Worm (Caenorhabditis elegans) whole organism, young adult: Measurements from ENCODE around the gene ugt-62.

Experiments
- B0019.2 ChIP-seq: fragments of 200-800 bp; sonication (Bioruptor generic); conservative IDR thresholded peaks from 2 replicates; pipeline ENCODE4 v1.3.6; 2022; ENCODE audit warnings: missing genetic modification reagents, missing genetic modification characterization, missing compliant biosample characterization
- B0035.1 ChIP-seq: sonication (generic microtip); optimal IDR thresholded peaks from 2 replicates; lab custom pipeline; 2016; ENCODE audit warnings: missing genetic modification characterization, mild to moderate bottlenecking, missing compliant biosample characterization, missing genotype, missing genetic modification reagents
- B0261.1 ChIP-seq: sonication (generic microtip); optimal IDR thresholded peaks from 2 replicates; lab custom pipeline; 2016; ENCODE audit warnings: mild to moderate bottlenecking, missing genetic modification characterization, moderate library complexity, missing compliant biosample characterization
- D2030.7 ChIP-seq: fragments of 200-800 bp; sonication (Bioruptor generic); IDR thresholded peaks from 2 replicates; pipeline ENCODE4 v1.3.6; 2022; ENCODE audit warnings: missing genetic modification reagents, missing genetic modification characterization, missing compliant biosample characterization
- F39B2.1 ChIP-seq: fragments of 200-800 bp; sonication (Bioruptor generic); IDR thresholded peaks from 2 replicates; pipeline ENCODE4 v1.3.6; 2022; ENCODE audit warnings: missing genetic modification reagents, missing genetic modification characterization, missing compliant biosample characterization
- F49E8.2 ChIP-seq: sonication (generic microtip); optimal IDR thresholded peaks from 3 replicates; lab custom pipeline; 2017; ENCODE audit warnings: missing genetic modification characterization, mild to moderate bottlenecking, missing compliant biosample characterization, antibody characterized with exemption, moderate library complexity; ENCODE audit not compliant: insufficient read depth
- F55B11.4 ChIP-seq: sonication (generic microtip); optimal IDR thresholded peaks from 2 replicates; lab custom pipeline; 2016; ENCODE audit warnings: missing compliant biosample characterization, missing genetic modification characterization, borderline replicate concordance; ENCODE audit not compliant: insufficient read depth
- F57C9.4 ChIP-seq: sonication (generic microtip); optimal IDR thresholded peaks from 2 replicates; lab custom pipeline; 2017; ENCODE audit warnings: mild to moderate bottlenecking, missing genetic modification characterization, missing compliant biosample characterization
- K12H6.12 ChIP-seq: fragments of 200-800 bp; sonication (Bioruptor generic); optimal IDR thresholded peaks from 2 replicates; lab custom pipeline; 2018; ENCODE audit warnings: mild to moderate bottlenecking, missing genetic modification characterization, missing compliant biosample characterization
- T07F8.4 ChIP-seq: sonication (generic microtip); optimal IDR thresholded peaks from 2 replicates; lab custom pipeline; 2016; ENCODE audit warnings: mild to moderate bottlenecking, missing genetic modification characterization, moderate library complexity, missing compliant biosample characterization
- Y56A3A.18 ChIP-seq: fragments of 200-800 bp; sonication (Bioruptor generic); IDR thresholded peaks from 2 replicates; pipeline ENCODE4 v1.3.6; 2022; ENCODE audit warnings: missing genetic modification reagents, missing genetic modification characterization, missing compliant biosample characterization
- Y67H2A.10 ChIP-seq: fragments of 200-800 bp; sonication (Bioruptor generic); conservative IDR thresholded peaks from 2 replicates; pipeline ENCODE4 v1.3.6; 2022; ENCODE audit warnings: missing genetic modification reagents, missing genetic modification characterization, missing compliant biosample characterization
- ZK185.1 ChIP-seq: sonication (generic microtip); optimal IDR thresholded peaks from 2 replicates; lab custom pipeline; 2016; ENCODE audit warnings: mild to moderate bottlenecking, missing genetic modification characterization, missing compliant biosample characterization; ENCODE audit not compliant: poor library complexity, severe bottlenecking
- akir-1 ChIP-seq: fragments of 200-800 bp; sonication (Bioruptor generic); optimal IDR thresholded peaks from 2 replicates; lab custom pipeline; 2018; ENCODE audit warnings: mild to moderate bottlenecking, missing genetic modification characterization, moderate library complexity, missing compliant biosample characterization
- ama-1 ChIP-seq, 3 experiments: fragments of 150-350 bp in 1 of 3; sonication (generic microtip) in 2 of 3; optimal IDR thresholded peaks; 2 replicates each; lab custom pipeline; 2014 to 2018; ENCODE audit warnings: missing biosample characterization in 2 of 3, missing genetic modification characterization in 2 of 3, missing genetic modification reagents in 2 of 3
- atf-7 ChIP-seq: sonication (generic microtip); optimal IDR thresholded peaks from 2 replicates; lab custom pipeline; 2017; ENCODE audit warnings: mild to moderate bottlenecking, missing genetic modification characterization, missing compliant biosample characterization
- athp-1 ChIP-seq: sonication (generic microtip); optimal IDR thresholded peaks from 2 replicates; lab custom pipeline; 2017; ENCODE audit warnings: mild to moderate bottlenecking, missing genetic modification characterization, missing compliant biosample characterization
- attf-3 ChIP-seq: fragments of 200-800 bp; sonication (Bioruptor generic); conservative IDR thresholded peaks from 2 replicates; pipeline ENCODE4 v1.3.6; 2022; ENCODE audit warnings: missing genetic modification reagents, missing genetic modification characterization, missing compliant biosample characterization
- bed-2 ChIP-seq: fragments of 200-800 bp; sonication (Bioruptor generic); IDR thresholded peaks from 2 replicates; pipeline ENCODE4 v1.3.6; 2022; ENCODE audit warnings: missing genetic modification reagents, missing genetic modification characterization, missing compliant biosample characterization
- cebp-1 ChIP-seq, 2 experiments: fragments of 200-800 bp in 1 of 2; sonication (Bioruptor generic) in 1 of 2; sonication (generic microtip) in 1 of 2; IDR thresholded peaks in 1 of 2; optimal IDR thresholded peaks in 1 of 2; 2 replicates each; pipeline versions ENCODE4 v1.3.6 to Lab custom; 2017 to 2022; ENCODE audit warnings: missing compliant biosample characterization in 2 of 2, missing genetic modification characterization in 2 of 2, mild to moderate bottlenecking in 1 of 2, missing genetic modification reagents in 1 of 2, moderate library complexity in 1 of 2
- ceh-40 ChIP-seq: fragments of 200-800 bp; sonication (Bioruptor generic); IDR thresholded peaks from 2 replicates; pipeline ENCODE4 v1.3.6; 2022; ENCODE audit warnings: missing genetic modification characterization, missing compliant biosample characterization
- ceh-79 ChIP-seq: sonication (generic microtip); optimal IDR thresholded peaks from 2 replicates; lab custom pipeline; 2017; ENCODE audit warnings: mild to moderate bottlenecking, missing genetic modification characterization, missing compliant biosample characterization
- ceh-91 ChIP-seq: fragments of 200-800 bp; sonication (Bioruptor generic); IDR thresholded peaks from 2 replicates; pipeline ENCODE4 v1.3.6; 2022; ENCODE audit warnings: missing genetic modification reagents, missing genetic modification characterization, missing compliant biosample characterization
- die-1 ChIP-seq: sonication (generic microtip); optimal IDR thresholded peaks from 2 replicates; lab custom pipeline; 2016; ENCODE audit warnings: missing genotype, mild to moderate bottlenecking, missing genetic modification characterization, missing compliant biosample characterization
- gei-17 ChIP-seq: fragments of 200-800 bp; sonication (Bioruptor generic); optimal IDR thresholded peaks from 2 replicates; lab custom pipeline; 2018; ENCODE audit warnings: mild to moderate bottlenecking, missing genetic modification characterization, missing compliant biosample characterization
- hrde-1 ChIP-seq: sonication (generic microtip); optimal IDR thresholded peaks from 2 replicates; lab custom pipeline; 2016; ENCODE audit warnings: missing genetic modification characterization, mild to moderate bottlenecking, missing compliant biosample characterization, moderate library complexity, missing genotype, missing genetic modification reagents, borderline replicate concordance
- lag-1 ChIP-seq: fragments of 200-800 bp; sonication (Bioruptor generic); IDR thresholded peaks from 2 replicates; pipeline ENCODE4 v1.3.6; 2022; ENCODE audit warnings: missing genetic modification reagents, missing genetic modification characterization, missing compliant biosample characterization
- lin-54 ChIP-seq: fragments of 200-800 bp; sonication (Bioruptor generic); optimal IDR thresholded peaks from 2 replicates; lab custom pipeline; 2018; ENCODE audit warnings: mild to moderate bottlenecking, missing genetic modification characterization, missing compliant biosample characterization
- lsl-1 ChIP-seq: fragments of 200-800 bp; sonication (Bioruptor generic); optimal IDR thresholded peaks from 2 replicates; lab custom pipeline; 2018; ENCODE audit warnings: mild to moderate bottlenecking, missing genetic modification characterization, moderate library complexity, missing compliant biosample characterization
- mes-4 ChIP-seq: sonication (generic microtip); optimal IDR thresholded peaks from 2 replicates; lab custom pipeline; 2016; ENCODE audit warnings: missing genotype, missing genetic modification characterization, missing compliant biosample characterization
- mxl-1 ChIP-seq: sonication (generic microtip); optimal IDR thresholded peaks from 2 replicates; lab custom pipeline; 2016; ENCODE audit warnings: missing genetic modification characterization, missing compliant biosample characterization
- nfya-2 ChIP-seq: fragments of 200-800 bp; sonication (Bioruptor generic); IDR thresholded peaks from 2 replicates; pipeline ENCODE4 v1.3.6; 2022; ENCODE audit warnings: missing genetic modification reagents, missing genetic modification characterization, missing compliant biosample characterization
- nhr-27 ChIP-seq: fragments of 200-800 bp; sonication (Bioruptor generic); optimal IDR thresholded peaks from 2 replicates; lab custom pipeline; 2018; ENCODE audit warnings: mild to moderate bottlenecking, missing genetic modification characterization, moderate library complexity, missing compliant biosample characterization
- nhr-80 ChIP-seq: sonication (generic microtip); optimal IDR thresholded peaks from 2 replicates; lab custom pipeline; 2016; ENCODE audit warnings: missing genetic modification characterization, missing compliant biosample characterization
- pbrm-1 ChIP-seq: fragments of 200-800 bp; sonication (Bioruptor generic); IDR thresholded peaks from 2 replicates; pipeline ENCODE4 v1.3.6; 2022; ENCODE audit warnings: missing genetic modification reagents, missing genetic modification characterization, missing compliant biosample characterization
- rec-8 ChIP-seq, 2 experiments: sonication (generic microtip); optimal IDR thresholded peaks; 2 replicates each; lab custom pipeline; 2016; ENCODE audit warnings: mild to moderate bottlenecking in 2 of 2, missing genetic modification characterization in 2 of 2, missing genetic modification reagents in 2 of 2, missing genotype in 2 of 2, missing biosample characterization in 1 of 2, missing compliant biosample characterization in 1 of 2, moderate library complexity in 1 of 2
- repo-1 ChIP-seq: sonication (generic microtip); optimal IDR thresholded peaks from 2 replicates; lab custom pipeline; 2017; ENCODE audit warnings: mild to moderate bottlenecking, missing genetic modification characterization, missing compliant biosample characterization
- rpc-1 ChIP-seq, 2 experiments: fragments of 150-350 bp in 1 of 2; sonication (generic microtip) in 1 of 2; optimal IDR thresholded peaks; 2 replicates each; lab custom pipeline; 2014 to 2018; ENCODE audit warnings: missing biosample characterization in 1 of 2, missing genetic modification characterization in 1 of 2, missing genetic modification reagents in 1 of 2, missing genotype in 1 of 2
- sdz-38 ChIP-seq: sonication (generic microtip); optimal IDR thresholded peaks from 2 replicates; lab custom pipeline; 2016; ENCODE audit warnings: missing genotype, missing genetic modification characterization, missing compliant biosample characterization
- sea-2 ChIP-seq: fragments of 200-800 bp; sonication (Bioruptor generic); IDR thresholded peaks from 2 replicates; pipeline ENCODE4 v1.3.6; 2022; ENCODE audit warnings: missing genetic modification characterization, missing compliant biosample characterization
- snpc-3.4 ChIP-seq: sonication (generic microtip); optimal IDR thresholded peaks from 2 replicates; lab custom pipeline; 2017; ENCODE audit warnings: missing genetic modification characterization, mild to moderate bottlenecking, missing compliant biosample characterization, antibody characterized with exemption, moderate library complexity, missing genotype, missing genetic modification reagents
- tbp1 ChIP-seq: fragments of 200-800 bp; sonication (Bioruptor generic); optimal IDR thresholded peaks from 2 replicates; lab custom pipeline; 2018; ENCODE audit warnings: mild to moderate bottlenecking, missing genetic modification characterization, missing compliant biosample characterization
- tlf-1 ChIP-seq: fragments of 200-800 bp; sonication (Bioruptor generic); optimal IDR thresholded peaks from 2 replicates; lab custom pipeline; 2018; ENCODE audit warnings: mild to moderate bottlenecking, missing genetic modification characterization, missing compliant biosample characterization
- unc-62 ChIP-seq: fragments of 150-350 bp; optimal IDR thresholded peaks from 2 replicates; lab custom pipeline; 2014; ENCODE audit warnings: missing biosample characterization, missing genetic modification reagents, missing genetic modification characterization
- zfh-2 ChIP-seq: fragments of 200-800 bp; sonication (Bioruptor generic); conservative IDR thresholded peaks from 2 replicates; pipeline ENCODE4 v1.3.6; 2022; ENCODE audit warnings: missing genetic modification reagents, missing genetic modification characterization, missing compliant biosample characterization
- ztf-25 ChIP-seq: fragments of 200-800 bp; sonication (Bioruptor generic); IDR thresholded peaks from 2 replicates; pipeline ENCODE4 v1.3.6; 2022; ENCODE audit warnings: missing genetic modification reagents, missing genetic modification characterization, missing compliant biosample characterization
- ztf-3 ChIP-seq: fragments of 200-800 bp; sonication (Bioruptor generic); optimal IDR thresholded peaks from 2 replicates; lab custom pipeline; 2018; ENCODE audit warnings: mild to moderate bottlenecking, missing genetic modification characterization, missing compliant biosample characterization

Gene ugt-62

DNA sequence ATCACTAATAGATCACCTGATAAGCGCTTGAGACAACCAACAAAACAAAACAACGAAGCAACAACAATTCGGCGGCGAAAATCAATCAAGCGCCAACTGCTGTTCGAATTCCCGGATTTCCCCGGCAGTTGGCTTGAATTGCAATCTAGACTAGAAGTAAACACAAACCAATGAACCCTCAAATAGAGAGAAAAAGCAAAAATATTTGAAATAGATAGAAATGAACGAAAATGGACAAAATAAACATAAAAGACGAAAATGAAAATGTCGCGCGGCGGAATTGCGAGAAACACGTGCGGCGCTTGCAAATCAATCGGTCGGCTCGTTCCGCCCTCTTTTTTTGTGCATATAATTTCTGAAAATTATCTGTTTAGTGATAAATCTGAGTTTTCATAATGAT is 28.0 kb upstream of the ugt-62 start, which contains the start of gene idhg-1 (continued):
- TF ChIP-seq B0035.1 (tag; lab: Kevin White, UChicago) (peak; percentile 5), ama-1 (optimal IDR thresholded peaks at IDR 0.05; lab: Kevin White, UChicago) (no peak), ama-1 (GFP tag; optimal IDR thresholded peaks at IDR 0.05; lab: Kevin White, UChicago) (peak in 1 of 2 experiments; percentile 23), tlf-1 (no peak), attf-3 (no peak), ztf-3 (GFP tag; lab: Kevin White, UChicago) (no peak), athp-1 (tag; lab: Kevin White, UChicago) (peak; percentile 30), nfya-2 (GFP tag; lab: Robert Waterston, UW) (no peak), mes-4 (no peak), lag-1 (GFP tag; lab: Robert Waterston, UW) (no peak), Y67H2A.10 (GFP tag; lab: Robert Waterston, UW) (no peak), T07F8.4 (tag; lab: Kevin White, UChicago) (no peak), K12H6.12 (tag; lab: Kevin White, UChicago) (peak; percentile 45), lsl-1 (peak; percentile 42), cebp-1 (GFP tag; IDR thresholded peaks at IDR 0.05; lab: Robert Waterston, UW) (no peak), cebp-1 (tag; optimal IDR thresholded peaks at IDR 0.05; lab: Kevin White, UChicago) (peak; percentile 71), tbp1 (GFP tag; lab: Kevin White, UChicago) (peak; percentile 53), B0019.2 (GFP tag; lab: Robert Waterston, UW) (no peak), zfh-2 (no peak), ZK185.1 (peak; percentile 83), bed-2 (GFP tag; lab: Robert Waterston, UW) (no peak), sdz-38 (tag; lab: Kevin White, UChicago) (no peak), rpc-1 (optimal IDR thresholded peaks at IDR 0.05; lab: Kevin White, UChicago) (peak; percentile 55), rpc-1 (tag; optimal IDR thresholded peaks at IDR 0.05; lab: Kevin White, UChicago) (no peak), akir-1 (GFP tag; lab: Kevin White, UChicago) (no peak), hrde-1 (tag; lab: Kevin White, UChicago) (no peak), nhr-27 (tag; lab: Kevin White, UChicago) (no peak), die-1 (tag; lab: Kevin White, UChicago) (peak; percentile 21), ceh-40 (GFP tag; lab: Robert Waterston, UW) (no peak), snpc-3.4 (no peak), F55B11.4 (tag; lab: Kevin White, UChicago) (no peak), repo-1 (tag; lab: Kevin White, UChicago) (no peak), D2030.7 (GFP tag; lab: Robert Waterston, UW) (no peak)

DNA sequence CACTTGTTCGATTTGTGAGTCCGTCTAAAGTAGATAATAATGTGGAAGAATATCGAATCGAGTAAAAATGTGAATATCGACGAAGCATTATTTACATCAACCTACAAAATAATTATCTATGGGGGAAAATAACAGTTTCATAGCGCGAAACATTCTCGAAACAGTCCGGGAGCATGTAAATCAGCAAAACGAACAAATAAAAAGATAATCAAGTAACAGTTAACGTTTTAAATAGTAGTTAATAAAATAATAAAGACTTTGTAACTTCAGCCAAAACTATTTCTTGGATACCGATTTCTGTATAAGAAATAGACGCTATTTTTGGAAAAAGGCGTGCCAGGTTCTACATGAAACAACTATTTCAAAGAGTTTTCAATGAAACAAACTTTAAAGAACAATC is 27.6 kb upstream of the ugt-62 start, which contains the start of gene mlcd-1:
mlcd-1 (minus strand) TSS at position 101 of the 400 bp plus-strand sequence.
- TF ChIP-seq mxl-1 (tag; lab: Kevin White, UChicago) (no peak), pbrm-1 (GFP tag; lab: Robert Waterston, UW) (no peak), F39B2.1 (GFP tag; lab: Robert Waterston, UW) (no peak), gei-17 (GFP tag; lab: Kevin White, UChicago) (no peak), atf-7 (tag; lab: Kevin White, UChicago) (no peak), nhr-27 (tag; lab: Kevin White, UChicago) (no peak), lin-54 (GFP tag; lab: Kevin White, UChicago) (no peak), F57C9.4 (tag; lab: Kevin White, UChicago) (no peak), ztf-25 (no peak), rec-8 (tag; optimal IDR thresholded peaks at IDR 0.05; lab: Kevin White, UChicago) (no peak), F49E8.2 (no peak), ceh-79 (tag; lab: Kevin White, UChicago) (no peak), nhr-80 (tag; lab: Kevin White, UChicago) (no peak), sea-2 (GFP tag; lab: Robert Waterston, UW) (no peak), ceh-91 (GFP tag; lab: Robert Waterston, UW) (no peak), unc-62 (GFP tag; lab: Kevin White, UChicago) (no peak), T07F8.4 (tag; lab: Kevin White, UChicago) (no peak), B0261.1 (tag; lab: Kevin White, UChicago) (no peak), Y56A3A.18 (no peak)
